Fruit fly (Drosophila melanogaster): Measurements from ENCODE around the gene CG46448.
A peak's percentile ranks its signal among the peaks of the same experiment; 100 is the strongest.

CG46448 gene

dm6 chr2L:2375655-2376417 lies 15.6 kb upstream of the CG46448 start, which contains the start of gene Atxn7:
TSS of gene Atxn7 (plus strand) at chr2L:2375841.
- peak; percentile 2 for TF ChIP-seq noc (tag; optimal IDR thresholded peaks at IDR 0.05)

- TF ChIP-seq noc (tag; optimal IDR thresholded peaks at IDR 0.05) = no peak
These were observed 15.1 kb upstream of the CG46448 start for dm6 chr2L:2376418-2376702.

dm6 chr2L:2380805-2381204 lies 10.7 kb upstream of the CG46448 start, which contains the start of gene Eogt:
TSS of gene Eogt (plus strand) at chr2L:2381097.
- TF ChIP-seq noc (tag; optimal IDR thresholded peaks at IDR 0.05) = peak; percentile 69

dm6 chr2L:2382971-2383370 lies 8.5 kb upstream of the CG46448 start, which contains the start of gene PIG-Wa:
TSS of gene PIG-Wa (plus strand) at chr2L:2383202.
- no peak for TF ChIP-seq noc (tag; optimal IDR thresholded peaks at IDR 0.05)

- no peak for TF ChIP-seq noc (tag; optimal IDR thresholded peaks at IDR 0.05)
These were observed 5.8 kb upstream of the CG46448 start, which contains the start of gene CG3557 for dm6 chr2L:2385692-2386091. TSS of gene CG3557 (minus strand) at chr2L:2385792.

dm6 chr2L:2390589-2390988 lies 871 bp upstream of the CG46448 start, which contains the start of gene CG43750:
TSS of gene CG43750 (minus strand) at chr2L:2390689.
- no peak for TF ChIP-seq noc (tag; optimal IDR thresholded peaks at IDR 0.05)

dm6 chr2L:2394872-2395271 lies 3.4 kb downstream of the CG46448 start:
- no peak for TF ChIP-seq noc (tag; optimal IDR thresholded peaks at IDR 0.05)

- no peak for TF ChIP-seq noc (tag; optimal IDR thresholded peaks at IDR 0.05)
These were observed 5.6 kb downstream of the CG46448 start for dm6 chr2L:2397080-2397479.

- no peak for TF ChIP-seq noc (tag; optimal IDR thresholded peaks at IDR 0.05)
These were observed 7.0 kb downstream of the CG46448 start for dm6 chr2L:2398459-2398858.

- TF ChIP-seq noc (tag; optimal IDR thresholded peaks at IDR 0.05) = no peak
These were observed 8.4 kb downstream of the CG46448 start, which contains the start of gene VGlut for dm6 chr2L:2399897-2400296. TSS of gene VGlut (plus strand) at chr2L:2400295.

dm6 chr2L:2402194-2402593 lies 10.7 kb downstream of the CG46448 start:
- no peak for TF ChIP-seq noc (tag; optimal IDR thresholded peaks at IDR 0.05)

dm6 chr2L:2404631-2405030 lies 13.2 kb downstream of the CG46448 start:
- TF ChIP-seq noc (tag; optimal IDR thresholded peaks at IDR 0.05) = no peak

dm6 chr2L:2413093-2413492 lies 21.6 kb downstream of the CG46448 start:
- no peak for TF ChIP-seq noc (tag; optimal IDR thresholded peaks at IDR 0.05)

dm6 chr2L:2415109-2415508 lies 23.6 kb downstream of the CG46448 start, which contains the start of gene CG18641:
TSS of gene CG18641 (minus strand) at chr2L:2415322.
- no peak for TF ChIP-seq noc (tag; optimal IDR thresholded peaks at IDR 0.05)

- no peak for TF ChIP-seq noc (tag; optimal IDR thresholded peaks at IDR 0.05)
These were observed 25.2 kb downstream of the CG46448 start, which contains the start of gene CG31948 for dm6 chr2L:2416620-2417019. TSS of gene CG31948 (minus strand) at chr2L:2416720.

dm6 chr2L:2417865-2418264 lies 26.4 kb downstream of the CG46448 start, which contains the start of gene CG34448:
TSS of gene CG34448 (minus strand) at chr2L:2417965.
- TF ChIP-seq noc (tag; optimal IDR thresholded peaks at IDR 0.05) = no peak

dm6 chr2L:2419913-2420312 lies 28.5 kb downstream of the CG46448 start, which contains the start of gene CG34447:
TSS of gene CG34447 (minus strand) at chr2L:2420013.
- no peak for TF ChIP-seq noc (tag; optimal IDR thresholded peaks at IDR 0.05)
